Fruit fly (Drosophila melanogaster) whole organism, embryonic: ENCODE data around the gene CG9514.
A peak's percentile ranks its signal among the peaks of the same experiment; 100 is the strongest.

Experiments used
- Asciz ChIP-seq: fragments of 200-800 bp; sonication (Bioruptor generic); optimal IDR thresholded peaks from 2 replicates; lab custom pipeline; 2017; ENCODE audit warnings: missing biosample characterization, mild to moderate bottlenecking, missing genetic modification characterization, missing genetic modification reagents
- CG10979 ChIP-seq: fragments of 200-800 bp; sonication (Bioruptor generic); optimal IDR thresholded peaks from 2 replicates; lab custom pipeline; 2018; ENCODE audit warnings: missing biosample characterization, mild to moderate bottlenecking, missing genetic modification characterization, moderate library complexity
- CG12104 ChIP-seq: fragments of 200-800 bp; sonication (Bioruptor generic); optimal IDR thresholded peaks from 3 replicates; lab custom pipeline; 2016; ENCODE audit warnings: missing biosample characterization, missing genetic modification characterization
- CG13287 ChIP-seq: fragments of 200-800 bp; sonication (Bioruptor generic); IDR thresholded peaks from 2 replicates; pipeline ENCODE4 v1.3.6; 2022; ENCODE audit warnings: missing biosample characterization, missing genetic modification characterization; ENCODE audit not compliant: partially characterized antibody
- CG14050 ChIP-seq: fragments of 200-800 bp; sonication (Bioruptor generic); IDR thresholded peaks from 3 replicates; pipeline ENCODE4 v1.3.6; 2022; ENCODE audit warnings: missing biosample characterization, missing genetic modification characterization
- CG15269 ChIP-seq: fragments of 200-800 bp; sonication (Bioruptor generic); optimal IDR thresholded peaks from 2 replicates; lab custom pipeline; 2018; ENCODE audit warnings: missing biosample characterization, mild to moderate bottlenecking, missing genetic modification characterization, moderate library complexity
- CG15601 ChIP-seq: fragments of 200-800 bp; sonication (Bioruptor generic); optimal IDR thresholded peaks from 3 replicates; lab custom pipeline; 2019; ENCODE audit warnings: missing biosample characterization, mild to moderate bottlenecking, missing genetic modification characterization, moderate library complexity
- CG17359 ChIP-seq: fragments of 200-800 bp; sonication (Bioruptor generic); optimal IDR thresholded peaks from 3 replicates; lab custom pipeline; 2018; ENCODE audit warnings: missing biosample characterization, mild to moderate bottlenecking, missing genetic modification characterization, moderate library complexity
- CG17612 ChIP-seq: fragments of 200-800 bp; sonication (Bioruptor generic); IDR thresholded peaks from 2 replicates; pipeline ENCODE4 v1.3.6; 2022; ENCODE audit warnings: missing biosample characterization, missing genetic modification characterization
- CG2875 ChIP-seq: fragments of 200-800 bp; sonication (Bioruptor generic); optimal IDR thresholded peaks from 2 replicates; lab custom pipeline; 2017; ENCODE audit warnings: missing biosample characterization, mild to moderate bottlenecking, missing genetic modification characterization, missing genetic modification reagents
- CG31365 ChIP-seq: fragments of 200-800 bp; sonication (Bioruptor generic); optimal IDR thresholded peaks from 2 replicates; lab custom pipeline; 2018; ENCODE audit warnings: missing biosample characterization, mild to moderate bottlenecking, missing genetic modification characterization
- CG3163 ChIP-seq: fragments of 200-800 bp; sonication (Bioruptor generic); optimal IDR thresholded peaks from 3 replicates; lab custom pipeline; 2016; ENCODE audit warnings: missing biosample characterization, missing genetic modification characterization
- CG3281 ChIP-seq: fragments of 200-800 bp; sonication (Bioruptor generic); optimal IDR thresholded peaks from 3 replicates; lab custom pipeline; 2017; ENCODE audit warnings: missing biosample characterization, mild to moderate bottlenecking, missing genetic modification characterization
- CG34376 ChIP-seq: fragments of 200-800 bp; sonication (Bioruptor generic); optimal IDR thresholded peaks from 2 replicates; lab custom pipeline; 2018; ENCODE audit warnings: missing biosample characterization, mild to moderate bottlenecking, missing genetic modification characterization
- CG4424 ChIP-seq: fragments of 200-800 bp; sonication (Bioruptor generic); optimal IDR thresholded peaks from 3 replicates; lab custom pipeline; 2016; ENCODE audit warnings: missing biosample characterization, missing genetic modification characterization
- CG4820 ChIP-seq: fragments of 200-800 bp; sonication (Bioruptor generic); optimal IDR thresholded peaks from 3 replicates; lab custom pipeline; 2016; ENCODE audit warnings: missing biosample characterization, missing genetic modification characterization
- CG6791 ChIP-seq: fragments of 200-800 bp; sonication (Bioruptor generic); IDR thresholded peaks from 3 replicates; pipeline ENCODE4 v1.3.6; 2022; ENCODE audit warnings: missing biosample characterization, missing genetic modification characterization; ENCODE audit not compliant: partially characterized antibody
- CG7271 ChIP-seq: fragments of 200-800 bp; sonication (Bioruptor generic); optimal IDR thresholded peaks from 2 replicates; lab custom pipeline; 2018; ENCODE audit warnings: missing biosample characterization, mild to moderate bottlenecking, missing genetic modification characterization, moderate library complexity
- CG7357 ChIP-seq: fragments of 200-800 bp; sonication (Bioruptor generic); IDR thresholded peaks from 3 replicates; pipeline ENCODE4 v1.3.6; 2022; ENCODE audit warnings: missing biosample characterization, missing genetic modification characterization
- CG7745 ChIP-seq: fragments of 200-800 bp; sonication (Bioruptor generic); optimal IDR thresholded peaks from 2 replicates; lab custom pipeline; 2018; ENCODE audit warnings: missing biosample characterization, mild to moderate bottlenecking, missing genetic modification characterization, moderate library complexity
- CG7963 ChIP-seq: fragments of 200-800 bp; sonication (Bioruptor generic); IDR thresholded peaks from 3 replicates; pipeline ENCODE4 v1.3.6; 2022; ENCODE audit warnings: missing biosample characterization, missing genetic modification characterization; ENCODE audit not compliant: partially characterized antibody
- CG9215 ChIP-seq: fragments of 200-800 bp; sonication (Bioruptor generic); IDR thresholded peaks from 2 replicates; pipeline ENCODE4 v1.3.6; 2022; ENCODE audit warnings: missing biosample characterization, missing genetic modification characterization
- Chrac-16 ChIP-seq: fragments of 200-800 bp; sonication (Bioruptor generic); optimal IDR thresholded peaks from 3 replicates; lab custom pipeline; 2016; ENCODE audit warnings: missing biosample characterization, missing genetic modification characterization
- CoRest ChIP-seq: fragments of 200-800 bp; sonication (Bioruptor generic); optimal IDR thresholded peaks from 3 replicates; lab custom pipeline; 2018; ENCODE audit warnings: missing biosample characterization, mild to moderate bottlenecking, missing genetic modification characterization, moderate library complexity
- Dfd ChIP-seq, 2 experiments: fragments of >200 bp; optimal IDR thresholded peaks; 2 replicates each; lab custom pipeline; 2017; ENCODE audit warnings: missing biosample characterization in 2 of 2, missing genetic modification characterization in 2 of 2
- GATAe ChIP-seq: fragments of 200-800 bp; sonication (Bioruptor generic); conservative IDR thresholded peaks from 2 replicates; pipeline ENCODE4 v1.3.6; 2022; ENCODE audit warnings: missing biosample characterization, missing genetic modification characterization
- HLH4C ChIP-seq: fragments of 200-800 bp; sonication (Bioruptor generic); IDR thresholded peaks from 3 replicates; pipeline ENCODE4 v1.3.6; 2022; ENCODE audit warnings: missing biosample characterization, missing genetic modification characterization; ENCODE audit not compliant: partially characterized antibody
- HLH54F ChIP-seq: fragments of 200-800 bp; sonication (Bioruptor generic); optimal IDR thresholded peaks from 3 replicates; lab custom pipeline; 2016; ENCODE audit warnings: missing biosample characterization, missing genetic modification characterization
- Hr51 ChIP-seq, 2 experiments: fragments of 200-800 bp; sonication (Bioruptor generic); optimal IDR thresholded peaks; 2 replicates in 1 of 2; 3 replicates in 1 of 2; lab custom pipeline; 2016 to 2018; ENCODE audit warnings: missing biosample characterization in 2 of 2, missing genetic modification characterization in 2 of 2, mild to moderate bottlenecking in 1 of 2, moderate library complexity in 1 of 2
- Med ChIP-seq: fragments of 200-800 bp; sonication (Bioruptor generic); peaks from one replicate; lab custom pipeline; 2016; ENCODE audit warnings: missing biosample characterization, missing genetic modification characterization, mild to moderate bottlenecking, inconsistent platforms, moderate library complexity
- Meics ChIP-seq: fragments of 200-800 bp; sonication (Bioruptor generic); optimal IDR thresholded peaks from 2 replicates; lab custom pipeline; 2017; ENCODE audit warnings: missing biosample characterization, mild to moderate bottlenecking, missing genetic modification characterization
- Myb ChIP-seq: fragments of 200-800 bp; sonication (Bioruptor generic); optimal IDR thresholded peaks from 2 replicates; lab custom pipeline; 2016; ENCODE audit warnings: missing biosample characterization, missing genetic modification characterization
- Nf-YC ChIP-seq: fragments of 200-800 bp; optimal IDR thresholded peaks from 3 replicates; lab custom pipeline; 2019; ENCODE audit warnings: missing biosample characterization, mild to moderate bottlenecking, missing genetic modification characterization, moderate library complexity
- Rx ChIP-seq: fragments of 200-800 bp; sonication (Bioruptor generic); IDR thresholded peaks from 2 replicates; pipeline ENCODE4 v1.3.6; 2022; ENCODE audit warnings: missing biosample characterization, missing genetic modification characterization
- Sox102F ChIP-seq: fragments of 200-800 bp; sonication (Bioruptor generic); optimal IDR thresholded peaks from 2 replicates; lab custom pipeline; 2018; ENCODE audit warnings: missing biosample characterization, mild to moderate bottlenecking, missing genetic modification characterization, moderate library complexity
- Spps ChIP-seq: fragments of 200-800 bp; sonication (Bioruptor generic); optimal IDR thresholded peaks from 2 replicates; lab custom pipeline; 2018; ENCODE audit warnings: missing biosample characterization, mild to moderate bottlenecking, missing genetic modification characterization
- crp ChIP-seq, 2 experiments: fragments of 200-800 bp; sonication (Bioruptor generic); optimal IDR thresholded peaks; 2 replicates in 1 of 2; 3 replicates in 1 of 2; lab custom pipeline; 2017; ENCODE audit warnings: missing biosample characterization in 2 of 2, missing genetic modification characterization in 2 of 2, mild to moderate bottlenecking in 1 of 2, moderate library complexity in 1 of 2
- dmrt99B ChIP-seq: fragments of 200-800 bp; sonication (Bioruptor generic); optimal IDR thresholded peaks from 2 replicates; lab custom pipeline; 2018; ENCODE audit warnings: missing biosample characterization, mild to moderate bottlenecking, missing genetic modification characterization, moderate library complexity
- dpn ChIP-seq, 2 experiments: fragments of 200-800 bp; sonication (Bioruptor generic); optimal IDR thresholded peaks; 3 replicates each; lab custom pipeline; 2016; ENCODE audit warnings: missing biosample characterization in 2 of 2, missing genetic modification characterization in 2 of 2
- fd3F ChIP-seq: fragments of 200-800 bp; sonication (Bioruptor generic); optimal IDR thresholded peaks from 2 replicates; lab custom pipeline; 2018; ENCODE audit warnings: missing biosample characterization, mild to moderate bottlenecking, missing genetic modification characterization, moderate library complexity
- kni ChIP-seq: fragments of 200-800 bp; sonication (Bioruptor generic); optimal IDR thresholded peaks from 3 replicates; lab custom pipeline; 2017; ENCODE audit warnings: mild to moderate bottlenecking, missing biosample characterization, missing genetic modification reagents, missing genetic modification characterization
- maf-S ChIP-seq: fragments of 200-800 bp; sonication (Bioruptor generic); optimal IDR thresholded peaks from 2 replicates; lab custom pipeline; 2016; ENCODE audit warnings: missing biosample characterization, missing genetic modification characterization
- pho ChIP-seq: fragments of 200-800 bp; sonication (Bioruptor generic); optimal IDR thresholded peaks from 2 replicates; lab custom pipeline; 2016; ENCODE audit warnings: missing biosample characterization, missing genetic modification characterization
- ro ChIP-seq: fragments of 200-800 bp; sonication (Bioruptor generic); IDR thresholded peaks from 2 replicates; pipeline ENCODE4 v1.3.6; 2022; ENCODE audit warnings: missing biosample characterization, missing genetic modification characterization
- row ChIP-seq: fragments of 200-800 bp; sonication (Bioruptor generic); IDR thresholded peaks from 3 replicates; pipeline ENCODE4 v1.3.6; 2022; ENCODE audit warnings: missing biosample characterization, missing genetic modification characterization
- slou ChIP-seq: fragments of 200-800 bp; sonication (Bioruptor generic); optimal IDR thresholded peaks from 3 replicates; lab custom pipeline; 2016; ENCODE audit warnings: missing biosample characterization, missing genetic modification characterization
- tio ChIP-seq: fragments of 200-800 bp; sonication (Bioruptor generic); optimal IDR thresholded peaks from 2 replicates; lab custom pipeline; 2017; ENCODE audit warnings: missing biosample characterization, missing genetic modification characterization, inconsistent platforms
- trem ChIP-seq: fragments of 200-800 bp; optimal IDR thresholded peaks from 3 replicates; lab custom pipeline; 2019; ENCODE audit warnings: missing biosample characterization, mild to moderate bottlenecking, missing genetic modification characterization, moderate library complexity
- unc-4 ChIP-seq: fragments of 200-800 bp; sonication (Bioruptor generic); IDR thresholded peaks from 2 replicates; pipeline ENCODE4 v1.3.6; 2022; ENCODE audit warnings: missing biosample characterization, missing genetic modification characterization; ENCODE audit not compliant: partially characterized antibody
- vvl ChIP-seq: fragments of 200-800 bp; sonication (Bioruptor generic); IDR thresholded peaks from 2 replicates; pipeline ENCODE4 v1.3.6; 2022; ENCODE audit warnings: missing biosample characterization, missing genetic modification characterization

CG9514 gene

DNA sequence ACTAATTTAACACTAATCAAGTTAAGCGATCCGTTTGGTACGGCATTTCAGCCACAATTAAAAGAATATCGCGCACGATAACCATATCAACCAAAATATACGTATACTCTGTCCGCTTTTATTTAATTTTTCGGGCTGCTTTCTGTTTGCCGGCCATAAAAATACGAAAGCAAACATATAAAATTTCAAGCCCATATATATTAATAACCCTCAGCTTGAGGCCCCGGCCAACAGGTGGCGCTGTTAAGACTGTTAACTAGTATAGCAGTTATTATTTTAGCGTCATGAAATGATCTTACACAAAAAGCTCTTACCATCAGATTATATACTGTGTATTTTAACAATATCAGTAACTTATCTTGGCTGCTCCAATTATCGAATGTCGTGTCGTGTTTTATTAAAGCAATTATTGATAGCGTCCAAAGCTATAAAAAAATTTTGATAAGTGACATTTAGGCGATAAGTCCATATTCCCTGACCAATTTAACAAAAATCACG lies 22.1 kb upstream of the CG9514 start, which contains the start of gene Eo (continued):
- no peak for TF ChIP-seq HLH54F (GFP tag; lab: Kevin White, UChicago)
- TF ChIP-seq dmrt99B (tag; lab: Kevin White, UChicago): no peak
- TF ChIP-seq Meics (GFP tag; lab: Kevin White, UChicago): peak; percentile 8
- no peak for TF ChIP-seq Myb (GFP tag; lab: Kevin White, UChicago)
- TF ChIP-seq Dfd (GFP tag; optimal IDR thresholded peaks at IDR 0.05; lab: Kevin White, UChicago): no peak
- no peak for TF ChIP-seq CG7963 (GFP tag; lab: Robert Waterston, UW)
- TF ChIP-seq Spps: no peak
- TF ChIP-seq CG34376: peak; percentile 70
- TF ChIP-seq CG14050 (GFP tag; lab: Robert Waterston, UW): no peak
- TF ChIP-seq CG4820 (GFP tag; lab: Kevin White, UChicago): no peak
- no peak for TF ChIP-seq pho (GFP tag; lab: Kevin White, UChicago)
- TF ChIP-seq Hr51 (GFP tag; optimal IDR thresholded peaks at IDR 0.05; lab: Kevin White, UChicago): peak in 1 of 2 experiments; percentile 11
- peak; percentile 22 for TF ChIP-seq CG15601 (tag; lab: Kevin White, UChicago)
- no peak for TF ChIP-seq HLH4C (GFP tag; lab: Robert Waterston, UW)
- no peak for TF ChIP-seq GATAe (GFP tag; lab: Robert Waterston, UW)
- no peak for TF ChIP-seq CG7271 (tag; lab: Kevin White, UChicago)
- TF ChIP-seq tio (GFP tag; lab: Kevin White, UChicago): no peak
- no peak for TF ChIP-seq CG7357 (GFP tag; lab: Robert Waterston, UW)
- no peak for TF ChIP-seq CG13287 (GFP tag; lab: Robert Waterston, UW)
- TF ChIP-seq maf-S (GFP tag; lab: Kevin White, UChicago): no peak
- TF ChIP-seq Nf-YC (tag; lab: Kevin White, UChicago): no peak
- TF ChIP-seq CG3163 (GFP tag; lab: Kevin White, UChicago): no peak
- no peak for TF ChIP-seq Asciz
- no peak for TF ChIP-seq CG7745
- no peak for TF ChIP-seq Chrac-16 (GFP tag; lab: Kevin White, UChicago)
- no peak for TF ChIP-seq CG17612
- TF ChIP-seq trem (tag; lab: Kevin White, UChicago): no peak
- no peak for TF ChIP-seq unc-4
- TF ChIP-seq CG31365: no peak
- peak; percentile 20 for TF ChIP-seq CG15269 (tag; lab: Kevin White, UChicago)
- no peak for TF ChIP-seq CG12104
- TF ChIP-seq CG4424: no peak
- TF ChIP-seq CG9215 (GFP tag; lab: Robert Waterston, UW): no peak
- no peak for TF ChIP-seq CG17359 (tag; lab: Kevin White, UChicago)
- no peak for TF ChIP-seq CG6791
- peak; percentile 74 for TF ChIP-seq Med (GFP tag; lab: Kevin White, UChicago)
- no peak for TF ChIP-seq vvl (GFP tag; lab: Robert Waterston, UW)
- no peak for TF ChIP-seq fd3F (GFP tag; lab: Kevin White, UChicago)
- no peak for TF ChIP-seq CG2875 (GFP tag; lab: Kevin White, UChicago)
- no peak for TF ChIP-seq row (GFP tag; lab: Robert Waterston, UW)
- TF ChIP-seq CG10979 (tag; lab: Kevin White, UChicago): peak; percentile 45
- no peak for TF ChIP-seq ro (GFP tag; lab: Robert Waterston, UW)
- TF ChIP-seq slou (GFP tag; lab: Kevin White, UChicago): no peak
- TF ChIP-seq CG3281 (GFP tag; lab: Kevin White, UChicago): no peak
- no peak for TF ChIP-seq crp (GFP tag; optimal IDR thresholded peaks at IDR 0.05; lab: Kevin White, UChicago)
- no peak for TF ChIP-seq CoRest
- no peak for TF ChIP-seq Rx (GFP tag; lab: Robert Waterston, UW)
- no peak for TF ChIP-seq Sox102F (GFP tag; lab: Kevin White, UChicago)
- peak; percentile 2 for TF ChIP-seq kni (GFP tag; lab: Kevin White, UChicago)
- TF ChIP-seq dpn (GFP tag; optimal IDR thresholded peaks at IDR 0.05; lab: Kevin White, UChicago): no peak
